Fruit fly (Drosophila melanogaster) whole organism, embryonic: ENCODE measurements around the gene CG5445.

ENCODE experiments used
- B-H1 ChIP-seq: fragments of 200-800 bp; sonication (Bioruptor generic); IDR thresholded peaks from 3 replicates; pipeline ENCODE4 v1.3.6; 2022; ENCODE audit warnings: missing biosample characterization, missing genetic modification characterization
- Bdp1 ChIP-seq: fragments of 200-800 bp; sonication (Bioruptor generic); optimal IDR thresholded peaks from 3 replicates; lab custom pipeline; 2016; ENCODE audit warnings: missing biosample characterization, missing genetic modification characterization
- CG11696 ChIP-seq: fragments of 200-800 bp; sonication (Bioruptor generic); IDR thresholded peaks from 2 replicates; pipeline ENCODE4 v1.3.6; 2022; ENCODE audit warnings: missing biosample characterization, missing genetic modification characterization
- CG1647 ChIP-seq: fragments of 200-800 bp; sonication (Bioruptor generic); optimal IDR thresholded peaks from 3 replicates; lab custom pipeline; 2016; ENCODE audit warnings: missing biosample characterization, missing genetic modification characterization
- CG17186 ChIP-seq: fragments of 200-800 bp; sonication (Bioruptor generic); optimal IDR thresholded peaks from 3 replicates; lab custom pipeline; 2017; ENCODE audit warnings: missing biosample characterization, missing genetic modification reagents, missing genetic modification characterization
- CG17328 ChIP-seq: fragments of 200-800 bp; sonication (Bioruptor generic); IDR thresholded peaks from 2 replicates; pipeline ENCODE4 v1.3.6; 2022; ENCODE audit warnings: missing biosample characterization, missing genetic modification characterization
- CG17912 ChIP-seq: fragments of 200-800 bp; sonication (Bioruptor generic); optimal IDR thresholded peaks from 2 replicates; lab custom pipeline; 2018; ENCODE audit warnings: missing biosample characterization, mild to moderate bottlenecking, missing genetic modification characterization
- CG18599 ChIP-seq: fragments of 200-800 bp; sonication (Bioruptor generic); optimal IDR thresholded peaks from 3 replicates; lab custom pipeline; 2017; ENCODE audit warnings: missing biosample characterization, missing genetic modification characterization, mild to moderate bottlenecking, moderate library complexity, missing genetic modification reagents
- CG2712 ChIP-seq: fragments of 200-800 bp; optimal IDR thresholded peaks from 3 replicates; lab custom pipeline; 2019; ENCODE audit warnings: missing biosample characterization, mild to moderate bottlenecking, missing genetic modification characterization, moderate library complexity
- CG2875 ChIP-seq: fragments of 200-800 bp; sonication (Bioruptor generic); optimal IDR thresholded peaks from 2 replicates; lab custom pipeline; 2017; ENCODE audit warnings: missing biosample characterization, mild to moderate bottlenecking, missing genetic modification characterization, missing genetic modification reagents
- CG34422 ChIP-seq: fragments of 200-800 bp; sonication (Bioruptor generic); IDR thresholded peaks from 3 replicates; pipeline ENCODE4 v1.3.6; 2022; ENCODE audit warnings: missing biosample characterization, missing genetic modification characterization
- CG3995 ChIP-seq: fragments of 200-800 bp; sonication (Bioruptor generic); optimal IDR thresholded peaks from 3 replicates; lab custom pipeline; 2016; ENCODE audit warnings: missing biosample characterization, missing genetic modification characterization
- CG4707 ChIP-seq: fragments of 200-800 bp; sonication (Bioruptor generic); optimal IDR thresholded peaks from 2 replicates; lab custom pipeline; 2018; ENCODE audit warnings: missing biosample characterization, mild to moderate bottlenecking, missing genetic modification characterization, moderate library complexity
- CG4820 ChIP-seq: fragments of 200-800 bp; sonication (Bioruptor generic); optimal IDR thresholded peaks from 3 replicates; lab custom pipeline; 2016; ENCODE audit warnings: missing biosample characterization, missing genetic modification characterization
- CG7839 ChIP-seq: fragments of 200-800 bp; sonication (Bioruptor generic); optimal IDR thresholded peaks from 3 replicates; lab custom pipeline; 2018; ENCODE audit warnings: missing biosample characterization, mild to moderate bottlenecking, missing genetic modification characterization, moderate library complexity
- CG8359 ChIP-seq: fragments of 200-800 bp; sonication (Bioruptor generic); optimal IDR thresholded peaks from 2 replicates; lab custom pipeline; 2017; ENCODE audit warnings: missing biosample characterization, mild to moderate bottlenecking, missing genetic modification characterization, borderline replicate concordance
- CG8765 ChIP-seq: fragments of 200-800 bp; sonication (Bioruptor generic); IDR thresholded peaks from 2 replicates; pipeline ENCODE4 v1.3.6; 2022; ENCODE audit warnings: missing biosample characterization, missing genetic modification characterization
- CG8944 ChIP-seq: fragments of 200-800 bp; sonication (Bioruptor generic); optimal IDR thresholded peaks from 3 replicates; lab custom pipeline; 2016; ENCODE audit warnings: missing biosample characterization, missing genetic modification characterization
- CG9797 ChIP-seq: fragments of 200-800 bp; sonication (Bioruptor generic); optimal IDR thresholded peaks from 3 replicates; lab custom pipeline; 2018; ENCODE audit warnings: missing biosample characterization, mild to moderate bottlenecking, missing genetic modification characterization
- Dip3 ChIP-seq: fragments of 200-800 bp; sonication (Bioruptor generic); optimal IDR thresholded peaks from 3 replicates; lab custom pipeline; 2016; ENCODE audit warnings: missing biosample characterization, missing genetic modification characterization
- Drgx ChIP-seq: fragments of 200-800 bp; sonication (Bioruptor generic); IDR thresholded peaks from 2 replicates; pipeline ENCODE4 v1.3.6; 2022; ENCODE audit warnings: missing biosample characterization, missing genetic modification characterization
- E2f2 ChIP-seq: fragments of 200-800 bp; sonication (Bioruptor generic); IDR thresholded peaks from 2 replicates; pipeline ENCODE4 v1.3.6; 2022; ENCODE audit warnings: missing biosample characterization, missing genetic modification characterization
- Elba2 ChIP-seq: fragments of 200-800 bp; sonication (Bioruptor generic); optimal IDR thresholded peaks from 3 replicates; lab custom pipeline; 2016; ENCODE audit warnings: missing biosample characterization, missing genetic modification characterization
- GATAe ChIP-seq: fragments of 200-800 bp; sonication (Bioruptor generic); conservative IDR thresholded peaks from 2 replicates; pipeline ENCODE4 v1.3.6; 2022; ENCODE audit warnings: missing biosample characterization, missing genetic modification characterization
- HLH4C ChIP-seq: fragments of 200-800 bp; sonication (Bioruptor generic); IDR thresholded peaks from 3 replicates; pipeline ENCODE4 v1.3.6; 2022; ENCODE audit warnings: missing biosample characterization, missing genetic modification characterization; ENCODE audit not compliant: partially characterized antibody
- HLH54F ChIP-seq: fragments of 200-800 bp; sonication (Bioruptor generic); optimal IDR thresholded peaks from 3 replicates; lab custom pipeline; 2016; ENCODE audit warnings: missing biosample characterization, missing genetic modification characterization
- Kr ChIP-seq: fragments of 200-800 bp; sonication (Bioruptor generic); optimal IDR thresholded peaks from 2 replicates; lab custom pipeline; 2017; ENCODE audit warnings: missing biosample characterization, mild to moderate bottlenecking, missing genetic modification characterization
- Opbp ChIP-seq: fragments of 200-800 bp; sonication (Bioruptor generic); IDR thresholded peaks from 3 replicates; pipeline ENCODE4 v1.3.6; 2022; ENCODE audit warnings: missing biosample characterization, missing genetic modification characterization; ENCODE audit not compliant: partially characterized antibody
- Six4 ChIP-seq: fragments of 200-800 bp; sonication (Bioruptor generic); optimal IDR thresholded peaks from 2 replicates; lab custom pipeline; 2016; ENCODE audit warnings: missing biosample characterization, missing genetic modification characterization
- TFAM ChIP-seq: fragments of 200-800 bp; sonication (Bioruptor generic); optimal IDR thresholded peaks from 2 replicates; lab custom pipeline; 2017; ENCODE audit warnings: missing biosample characterization, missing genetic modification characterization, inconsistent platforms
- Xrp1 ChIP-seq: fragments of 200-800 bp; sonication (Bioruptor generic); IDR thresholded peaks from 2 replicates; pipeline ENCODE4 v1.3.6; 2022; ENCODE audit warnings: missing biosample characterization, missing genetic modification characterization
- ab ChIP-seq: fragments of 200-800 bp; sonication (Bioruptor generic); optimal IDR thresholded peaks from 2 replicates; lab custom pipeline; 2016; ENCODE audit warnings: missing biosample characterization, missing genetic modification characterization
- abd-A ChIP-seq: fragments of 200-800 bp; sonication (Bioruptor generic); optimal IDR thresholded peaks from 3 replicates; lab custom pipeline; 2019; ENCODE audit warnings: missing biosample characterization, mild to moderate bottlenecking, missing genetic modification characterization, moderate library complexity
- bowl ChIP-seq: fragments of 200-800 bp; sonication (Bioruptor generic); IDR thresholded peaks from 2 replicates; pipeline ENCODE4 v1.3.6; 2022; ENCODE audit warnings: missing biosample characterization, missing genetic modification characterization
- caup ChIP-seq: fragments of 200-800 bp; sonication (Bioruptor generic); optimal IDR thresholded peaks from 3 replicates; lab custom pipeline; 2017; ENCODE audit warnings: missing biosample characterization, mild to moderate bottlenecking, missing genetic modification characterization, moderate library complexity; ENCODE audit not compliant: severe bottlenecking
- cwo ChIP-seq: fragments of 200-800 bp; sonication (Bioruptor generic); optimal IDR thresholded peaks from 3 replicates; lab custom pipeline; 2017; ENCODE audit warnings: missing biosample characterization, missing genetic modification characterization, mild to moderate bottlenecking, moderate library complexity, missing genetic modification reagents
- disco-r ChIP-seq: fragments of 200-800 bp; sonication (Bioruptor generic); optimal IDR thresholded peaks from 2 replicates; lab custom pipeline; 2016; ENCODE audit warnings: missing biosample characterization, missing genetic modification characterization
- en ChIP-seq: fragments of 200-800 bp; sonication (Bioruptor generic); optimal IDR thresholded peaks from 2 replicates; lab custom pipeline; 2016; ENCODE audit warnings: missing biosample characterization, missing genetic modification characterization
- grau ChIP-seq: fragments of 200-800 bp; optimal IDR thresholded peaks from 3 replicates; lab custom pipeline; 2019; ENCODE audit warnings: missing biosample characterization, mild to moderate bottlenecking, missing genetic modification characterization, moderate library complexity
- gro ChIP-seq: fragments of 200-800 bp; sonication (Bioruptor generic); optimal IDR thresholded peaks from 2 replicates; lab custom pipeline; 2016; ENCODE audit warnings: missing biosample characterization, missing genetic modification characterization
- h ChIP-seq: fragments of >200 bp; optimal IDR thresholded peaks from 2 replicates; lab custom pipeline; 2017
- hbn ChIP-seq: fragments of 200-800 bp; sonication (Bioruptor generic); IDR thresholded peaks from 2 replicates; pipeline ENCODE4 v1.3.6; 2022; ENCODE audit warnings: missing biosample characterization, missing genetic modification characterization; ENCODE audit not compliant: partially characterized antibody
- klu ChIP-seq: fragments of 200-800 bp; sonication (Bioruptor generic); IDR thresholded peaks from 2 replicates; pipeline ENCODE4 v1.3.6; 2022; ENCODE audit warnings: missing biosample characterization, missing genetic modification characterization
- psq ChIP-seq: fragments of 200-800 bp; sonication (Bioruptor generic); optimal IDR thresholded peaks from 2 replicates; lab custom pipeline; 2017; ENCODE audit warnings: missing biosample characterization, missing genetic modification characterization
- ranshi ChIP-seq: fragments of 200-800 bp; sonication (Bioruptor generic); IDR thresholded peaks from 2 replicates; pipeline ENCODE4 v1.3.6; 2022; ENCODE audit warnings: missing biosample characterization, missing genetic modification characterization
- repo ChIP-seq: fragments of 200-800 bp; sonication (Bioruptor generic); optimal IDR thresholded peaks from 2 replicates; lab custom pipeline; 2016; ENCODE audit warnings: missing biosample characterization, missing genetic modification characterization
- stwl ChIP-seq: fragments of 200-800 bp; sonication (Bioruptor generic); optimal IDR thresholded peaks from 3 replicates; lab custom pipeline; 2018; ENCODE audit warnings: missing biosample characterization, mild to moderate bottlenecking, missing genetic modification characterization, moderate library complexity
- tll ChIP-seq, 2 experiments: fragments of 200-800 bp in 1 of 2; fragments of >200 bp in 1 of 2; sonication (Bioruptor generic) in 1 of 2; optimal IDR thresholded peaks; 2 replicates each; lab custom pipeline; 2017 to 2019; ENCODE audit warnings: missing biosample characterization in 2 of 2, missing genetic modification characterization in 2 of 2, mild to moderate bottlenecking in 1 of 2, moderate library complexity in 1 of 2
- tup ChIP-seq: fragments of 200-800 bp; sonication (Bioruptor generic); optimal IDR thresholded peaks from 2 replicates; lab custom pipeline; 2016; ENCODE audit warnings: missing biosample characterization, mild to moderate bottlenecking, missing genetic modification characterization, moderate library complexity
- unc-4 ChIP-seq: fragments of 200-800 bp; sonication (Bioruptor generic); IDR thresholded peaks from 2 replicates; pipeline ENCODE4 v1.3.6; 2022; ENCODE audit warnings: missing biosample characterization, missing genetic modification characterization; ENCODE audit not compliant: partially characterized antibody
- wdn ChIP-seq: fragments of 200-800 bp; sonication (Bioruptor generic); IDR thresholded peaks from 2 replicates; pipeline ENCODE4 v1.3.6; 2022; ENCODE audit warnings: missing biosample characterization, missing genetic modification characterization

The CG5445 gene

DNA sequence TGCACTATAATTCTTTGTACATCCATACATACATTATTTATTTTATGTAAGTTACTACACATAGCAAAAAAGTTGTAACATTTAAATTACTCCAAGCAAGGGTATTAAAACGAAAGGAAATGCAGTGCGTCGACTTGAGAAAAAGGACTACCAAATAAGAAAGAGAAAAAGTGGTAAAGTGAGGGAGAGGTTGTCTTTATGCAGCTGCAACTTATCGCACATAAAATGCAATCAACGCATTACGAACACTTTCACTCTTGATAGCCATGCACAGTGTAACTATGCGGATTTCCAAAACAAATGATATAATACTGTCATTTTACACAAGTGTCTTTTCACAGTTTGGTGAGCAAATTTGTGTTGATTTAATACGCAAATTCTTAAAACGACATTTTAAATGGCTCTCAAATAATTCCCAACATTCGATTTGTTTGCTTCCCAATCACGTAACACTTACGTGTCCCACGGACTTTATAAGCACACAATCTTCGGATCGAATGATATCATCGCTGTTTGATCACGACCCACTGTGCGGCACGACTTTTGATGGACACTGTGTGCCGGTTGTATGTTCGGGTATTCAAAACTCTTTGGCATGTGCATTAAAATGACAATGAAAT is 14.9 kb downstream of the CG5445 start (continued):
- TF ChIP-seq unc-4 (GFP tag; lab: Robert Waterston, UW), result no peak
- TF ChIP-seq tup (GFP tag; lab: Kevin White, UChicago), result no peak
- TF ChIP-seq CG8944 (GFP tag; lab: Kevin White, UChicago), result peak; percentile 23
- no peak for TF ChIP-seq CG8765 (GFP tag; lab: Robert Waterston, UW)
- peak; percentile 10 for TF ChIP-seq Bdp1
- no peak for TF ChIP-seq wdn
- TF ChIP-seq repo (GFP tag; lab: Kevin White, UChicago), result no peak
- TF ChIP-seq CG4820 (GFP tag; lab: Kevin White, UChicago), result peak; percentile 5
- peak; percentile 36 for TF ChIP-seq CG4707 (GFP tag; lab: Kevin White, UChicago)
- no peak for TF ChIP-seq Kr (GFP tag; lab: Kevin White, UChicago)
- TF ChIP-seq ab, result no peak
- no peak for TF ChIP-seq E2f2 (GFP tag; lab: Robert Waterston, UW)
- no peak for TF ChIP-seq tll (GFP tag; optimal IDR thresholded peaks at IDR 0.05; lab: Kevin White, UChicago)
- TF ChIP-seq h (lab: Kevin White, UChicago), result no peak
- no peak for TF ChIP-seq klu (GFP tag; lab: Robert Waterston, UW)
- TF ChIP-seq Elba2 (GFP tag; lab: Kevin White, UChicago), result no peak
- peak; percentile 72 for TF ChIP-seq Drgx (GFP tag; lab: Robert Waterston, UW)
- TF ChIP-seq CG17328 (GFP tag; lab: Robert Waterston, UW), result no peak
- TF ChIP-seq CG2875 (GFP tag; lab: Kevin White, UChicago), result peak; percentile 45
- TF ChIP-seq disco-r, result no peak
- TF ChIP-seq gro (GFP tag; lab: Kevin White, UChicago), result no peak
- no peak for TF ChIP-seq TFAM (GFP tag; lab: Kevin White, UChicago)
- no peak for TF ChIP-seq caup
- no peak for TF ChIP-seq CG17912
- TF ChIP-seq Dip3, result no peak
- TF ChIP-seq B-H1 (GFP tag; lab: Robert Waterston, UW), result no peak
- TF ChIP-seq cwo (GFP tag; lab: Kevin White, UChicago), result no peak
- TF ChIP-seq ranshi (GFP tag; lab: Robert Waterston, UW), result 0 out of 2 replicates have a peak, but pooled peaks have one; percentile 19
- no peak for TF ChIP-seq psq (GFP tag; lab: Kevin White, UChicago)
- no peak for TF ChIP-seq bowl
- TF ChIP-seq CG18599 (GFP tag; lab: Kevin White, UChicago), result no peak
- TF ChIP-seq CG9797, result no peak
- TF ChIP-seq stwl (tag; lab: Kevin White, UChicago), result no peak
- no peak for TF ChIP-seq Six4 (GFP tag; lab: Kevin White, UChicago)
- TF ChIP-seq CG2712 (tag; lab: Kevin White, UChicago), result peak; percentile 51
- no peak for TF ChIP-seq HLH4C (GFP tag; lab: Robert Waterston, UW)
- no peak for TF ChIP-seq CG1647
- TF ChIP-seq CG3995 (GFP tag; lab: Kevin White, UChicago), result no peak
- TF ChIP-seq HLH54F, result no peak
- TF ChIP-seq en (GFP tag; lab: Kevin White, UChicago), result peak; percentile 32
- no peak for TF ChIP-seq CG8359 (GFP tag; lab: Kevin White, UChicago)
- no peak for TF ChIP-seq Opbp (GFP tag; lab: Robert Waterston, UW)
- TF ChIP-seq GATAe (GFP tag; lab: Robert Waterston, UW), result no peak
- TF ChIP-seq CG11696 (GFP tag; lab: Robert Waterston, UW), result no peak
- peak; percentile 16 for TF ChIP-seq grau (tag; lab: Kevin White, UChicago)
- TF ChIP-seq CG17186, result no peak
- peak; percentile 18 for TF ChIP-seq CG7839 (tag; lab: Kevin White, UChicago)
- no peak for TF ChIP-seq CG34422
- no peak for TF ChIP-seq hbn (GFP tag; lab: Robert Waterston, UW)
- no peak for TF ChIP-seq abd-A
- TF ChIP-seq Xrp1 (GFP tag; lab: Robert Waterston, UW), result peak; percentile 61; the same call in 1 of the 2 replicates
